Worm (Caenorhabditis elegans): ENCODE data around the gene orc-1.

The orc-1 gene

ce11 chrIII:10628360-10628759 is 14.6 kb upstream of the orc-1 start (continued):
- TF ChIP-seq D1046.2 (GFP tag; IDR thresholded peaks at IDR 0.05) (no peak), ZK546.5 (tag; optimal IDR thresholded peaks at IDR 0.05) (no peak), dmd-6 (GFP tag; IDR thresholded peaks at IDR 0.05) (peak; percentile 21; the same call in 1 of the 2 replicates), attf-4 (tag; optimal IDR thresholded peaks at IDR 0.05) (no peak), hmg-1.1 (GFP tag; IDR thresholded peaks at IDR 0.05) (peak; percentile 66), lin-13 (GFP tag; optimal IDR thresholded peaks at IDR 0.05) (peak; percentile 3), spr-3 (GFP tag; optimal IDR thresholded peaks at IDR 0.05) (no peak)

- TF ChIP-seq dve-1 (tag; optimal IDR thresholded peaks at IDR 0.05; ENCODE audit: insufficient read depth) (no peak), mxl-2 (GFP tag; conservative IDR thresholded peaks at IDR 0.05) (no peak), Y5F2A.4 (GFP tag; optimal IDR thresholded peaks at IDR 0.05) (no peak), ctbp-1 (GFP tag; IDR thresholded peaks at IDR 0.05) (no peak), zfp-2 (tag; optimal IDR thresholded peaks at IDR 0.05) (no peak), Y105C5A.15 (GFP tag; IDR thresholded peaks at IDR 0.05) (no peak), pqm-1 (tag; optimal IDR thresholded peaks at IDR 0.05) (no peak), zip-2 (tag; optimal IDR thresholded peaks at IDR 0.05) (no peak), attf-4 (tag; optimal IDR thresholded peaks at IDR 0.05) (no peak), daf-12 (tag; optimal IDR thresholded peaks at IDR 0.05) (no peak)
Measured at ce11 chrIII:10629043-10629442, 13.9 kb upstream of the orc-1 start, which contains the start of gene swt-4. TSS of gene swt-4 (minus strand) at chrIII:10629143.

DNA sequence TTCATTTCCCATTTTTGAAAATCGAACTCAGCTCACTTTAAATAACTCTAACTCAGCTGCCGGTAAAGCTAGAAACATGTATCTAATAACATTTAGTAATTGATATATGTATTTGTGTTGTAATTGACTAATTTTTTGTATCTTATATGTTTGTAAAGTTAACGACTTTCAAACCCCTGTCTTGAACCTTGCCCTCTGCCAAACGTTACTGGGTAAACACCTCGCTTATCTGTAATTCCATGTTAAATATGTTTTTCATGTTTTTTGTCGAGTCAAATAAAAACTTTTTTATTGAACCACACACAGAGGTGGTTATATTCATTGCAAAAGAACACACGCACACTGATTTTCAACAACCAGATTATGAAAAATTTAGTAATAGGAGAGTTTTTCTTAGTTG is 13.1 kb upstream of the orc-1 start:
- TF ChIP-seq aha-1 (tag) (peak; percentile 68), daf-16 (GFP tag; optimal IDR thresholded peaks at IDR 0.05) (no peak), daf-16 (tag; optimal IDR thresholded peaks at IDR 0.05) (peak; percentile 92), lim-7 (GFP tag; IDR thresholded peaks at IDR 0.05) (no peak), lsy-2 (tag; optimal IDR thresholded peaks at IDR 0.05) (peak in 1 of 2 experiments; percentile 35), nhr-25 (tag; optimal IDR thresholded peaks at IDR 0.05; ENCODE audit: borderline replicate concordance, insufficient read depth) (peak; percentile 22), nhr-77 (tag; optimal IDR thresholded peaks at IDR 0.05) (peak; percentile 4), hlh-11 (tag; optimal IDR thresholded peaks at IDR 0.05) (peak; percentile 12), dve-1 (tag; optimal IDR thresholded peaks at IDR 0.05; ENCODE audit: insufficient read depth) (peak; percentile 19), D1046.2 (GFP tag; IDR thresholded peaks at IDR 0.05) (no peak)

ce11 chrIII:10631870-10632509 is 10.9 kb upstream of the orc-1 start:
- peak in 1 of 2 experiments; percentile 72 for TF ChIP-seq unc-62 (GFP tag; optimal IDR thresholded peaks at IDR 0.05 in 1 of 2)
- TF ChIP-seq unc-62 (tag; optimal IDR thresholded peaks at IDR 0.05), result no peak
- TF ChIP-seq Y105C5A.15 (GFP tag; IDR thresholded peaks at IDR 0.05), result no peak
- TF ChIP-seq nhr-41 (GFP tag; IDR thresholded peaks at IDR 0.05), result no peak
- TF ChIP-seq madf-9 (GFP tag; conservative IDR thresholded peaks at IDR 0.05), result no peak
- peak; percentile 53 for TF ChIP-seq aha-1 (tag)
- no peak for TF ChIP-seq T26A8.4 (GFP tag; IDR thresholded peaks at IDR 0.05)

DNA sequence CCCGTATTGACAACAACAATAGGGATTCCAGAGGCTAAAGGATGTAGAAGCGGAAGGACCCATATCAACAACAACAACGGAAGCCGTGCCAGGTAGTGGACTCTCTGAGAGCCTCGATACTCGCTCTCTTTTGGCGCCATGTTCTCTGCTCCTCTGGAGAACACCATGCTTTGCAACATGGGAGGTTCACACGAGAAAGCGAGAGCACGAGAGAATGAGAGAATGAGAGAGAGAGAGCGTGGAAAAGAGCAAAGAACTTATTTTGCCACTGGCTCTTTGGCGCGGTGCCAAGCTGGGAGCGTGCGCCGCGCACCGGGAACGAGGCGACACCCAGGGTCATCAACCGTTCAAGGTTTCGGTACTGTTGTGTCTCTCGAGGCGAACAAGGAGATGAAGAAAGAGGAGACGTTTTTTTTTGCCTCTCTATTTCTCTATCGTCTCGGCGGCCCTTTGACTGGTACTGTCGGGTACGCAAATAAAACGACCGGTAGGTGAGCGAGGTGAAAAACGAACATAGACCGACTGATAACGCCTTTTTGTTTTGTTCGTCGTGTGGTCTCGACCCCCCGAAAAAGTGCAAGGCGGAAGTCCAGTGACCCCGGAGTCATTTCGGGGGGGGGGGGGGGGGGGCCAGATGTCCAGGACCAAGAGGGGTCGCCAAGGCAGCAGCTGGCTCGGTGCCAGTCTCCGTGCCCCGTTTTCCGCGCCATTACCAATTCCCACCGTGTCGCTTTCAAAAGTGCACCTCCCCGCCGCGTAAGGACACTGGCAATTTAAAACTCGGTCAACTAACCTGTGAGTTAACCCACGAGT is 10.1 kb upstream of the orc-1 start, which contains the start of gene Y39A1A.10:
Gene Y39A1A.10 (plus strand): TSS at position 139 of the 813 bp plus-strand sequence.
- TF ChIP-seq Y105C5A.15 (GFP tag; IDR thresholded peaks at IDR 0.05) (no peak), ces-1 (GFP tag; optimal IDR thresholded peaks at IDR 0.05) (no peak), egl-43 (GFP tag; IDR thresholded peaks at IDR 0.05) (no peak), Y48G9A.11 (GFP tag; IDR thresholded peaks at IDR 0.05) (no peak), nhr-6 (tag; optimal IDR thresholded peaks at IDR 0.05) (peak; percentile 1), snpc-1.2 (GFP tag; IDR thresholded peaks at IDR 0.05) (no peak), nhr-76 (tag; optimal IDR thresholded peaks at IDR 0.05) (no peak), lir-3 (tag; optimal IDR thresholded peaks at IDR 0.05) (no peak), lsy-2 (tag; optimal IDR thresholded peaks at IDR 0.05) (peak in 1 of 2 experiments; percentile 31), ZK546.5 (tag; optimal IDR thresholded peaks at IDR 0.05) (no peak), zip-11 (GFP tag; IDR thresholded peaks at IDR 0.05) (no peak), ceh-20 (GFP tag; IDR thresholded peaks at IDR 0.05) (no peak), ama-1 (optimal IDR thresholded peaks at IDR 0.05) (no peak), T26A8.4 (GFP tag; IDR thresholded peaks at IDR 0.05) (no peak), lin-38 (GFP tag; IDR thresholded peaks at IDR 0.05) (no peak), fos-1 (tag; optimal IDR thresholded peaks at IDR 0.05) (no peak), unc-62 (GFP tag; optimal IDR thresholded peaks at IDR 0.05 in 1 of 2) (no peak), unc-62 (tag; optimal IDR thresholded peaks at IDR 0.05) (no peak), pha-4 (GFP tag; IDR thresholded peaks at IDR 0.05) (no peak; the same call in 1 of the 2 replicates), pha-4 (tag; optimal IDR thresholded peaks at IDR 0.05) (peak; percentile 52)
